Fruit fly (Drosophila melanogaster) whole organism, embryonic: ENCODE results near the gene Gdi.

ENCODE experiments used
- ATbp ChIP-seq: fragments of 200-800 bp; sonication (Bioruptor generic); optimal IDR thresholded peaks from 2 replicates; lab custom pipeline; 2017; ENCODE audit warnings: missing biosample characterization, mild to moderate bottlenecking, missing genetic modification characterization, missing genetic modification reagents
- Abd-B ChIP-seq: fragments of 200-800 bp; sonication (Bioruptor generic); optimal IDR thresholded peaks from 2 replicates; lab custom pipeline; 2018; ENCODE audit warnings: missing biosample characterization, mild to moderate bottlenecking, missing genetic modification characterization, moderate library complexity
- Ada2b ChIP-seq: fragments of 200-800 bp; sonication (Bioruptor generic); IDR thresholded peaks from 2 replicates; pipeline ENCODE4 v1.3.6; 2022; ENCODE audit warnings: missing biosample characterization, missing genetic modification characterization
- B-H1 ChIP-seq: fragments of 200-800 bp; sonication (Bioruptor generic); IDR thresholded peaks from 3 replicates; pipeline ENCODE4 v1.3.6; 2022; ENCODE audit warnings: missing biosample characterization, missing genetic modification characterization
- CG10565 ChIP-seq: fragments of 200-800 bp; sonication (Bioruptor generic); optimal IDR thresholded peaks from 3 replicates; lab custom pipeline; 2016; ENCODE audit warnings: missing biosample characterization, mild to moderate bottlenecking, missing genetic modification characterization
- CG11398 ChIP-seq: fragments of 200-800 bp; sonication (Bioruptor generic); optimal IDR thresholded peaks from 2 replicates; lab custom pipeline; 2016; ENCODE audit warnings: missing biosample characterization, missing genetic modification characterization
- CG12155 ChIP-seq: fragments of 200-800 bp; sonication (Bioruptor generic); optimal IDR thresholded peaks from 3 replicates; lab custom pipeline; 2016; ENCODE audit warnings: missing biosample characterization, missing genetic modification characterization
- CG12299 ChIP-seq: fragments of 200-800 bp; sonication (Bioruptor generic); optimal IDR thresholded peaks from 2 replicates; lab custom pipeline; 2018; ENCODE audit warnings: missing biosample characterization, mild to moderate bottlenecking, missing genetic modification characterization
- CG12744 ChIP-seq: fragments of 200-800 bp; sonication (Bioruptor generic); optimal IDR thresholded peaks from 2 replicates; lab custom pipeline; 2016; ENCODE audit warnings: missing biosample characterization, missing genetic modification characterization
- CG14050 ChIP-seq: fragments of 200-800 bp; sonication (Bioruptor generic); IDR thresholded peaks from 3 replicates; pipeline ENCODE4 v1.3.6; 2022; ENCODE audit warnings: missing biosample characterization, missing genetic modification characterization
- CG16779 ChIP-seq: fragments of 200-800 bp; sonication (Bioruptor generic); IDR thresholded peaks from 2 replicates; pipeline ENCODE4 v1.3.6; 2022; ENCODE audit warnings: missing biosample characterization, missing genetic modification characterization
- CG16813 ChIP-seq: fragments of 200-800 bp; sonication (Bioruptor generic); IDR thresholded peaks from 3 replicates; pipeline ENCODE4 v1.3.6; 2022; ENCODE audit warnings: missing biosample characterization, missing genetic modification characterization; ENCODE audit not compliant: partially characterized antibody
- CG18011 ChIP-seq: fragments of 200-800 bp; sonication (Bioruptor generic); optimal IDR thresholded peaks from 2 replicates; lab custom pipeline; 2017; ENCODE audit warnings: missing biosample characterization, missing genetic modification characterization, mild to moderate bottlenecking, moderate library complexity, missing genotype
- CG2678 ChIP-seq: fragments of 200-800 bp; sonication (Bioruptor generic); optimal IDR thresholded peaks from 3 replicates; lab custom pipeline; 2019; ENCODE audit warnings: missing biosample characterization, mild to moderate bottlenecking, missing genetic modification characterization, moderate library complexity
- CG30020 ChIP-seq: fragments of 200-800 bp; optimal IDR thresholded peaks from 2 replicates; lab custom pipeline; 2019; ENCODE audit warnings: missing biosample characterization, mild to moderate bottlenecking, missing genetic modification characterization, moderate library complexity
- CG30403 ChIP-seq: fragments of 200-800 bp; sonication (Bioruptor generic); optimal IDR thresholded peaks from 3 replicates; lab custom pipeline; 2016; ENCODE audit warnings: missing biosample characterization, missing genetic modification characterization
- CG30431 ChIP-seq: fragments of 200-800 bp; sonication (Bioruptor generic); optimal IDR thresholded peaks from 2 replicates; lab custom pipeline; 2017; ENCODE audit warnings: missing biosample characterization, missing genetic modification characterization
- CG31441 ChIP-seq: fragments of 200-800 bp; sonication (Bioruptor generic); IDR thresholded peaks from 2 replicates; pipeline ENCODE4 v1.3.6; 2022; ENCODE audit warnings: missing biosample characterization, missing genetic modification characterization
- CG32767 ChIP-seq: fragments of 200-800 bp; sonication (Bioruptor generic); IDR thresholded peaks from 2 replicates; pipeline ENCODE4 v1.3.6; 2022; ENCODE audit warnings: missing biosample characterization, missing genetic modification characterization
- CG42726 ChIP-seq: fragments of 200-800 bp; sonication (Bioruptor generic); IDR thresholded peaks from 2 replicates; pipeline ENCODE4 v1.3.6; 2022; ENCODE audit warnings: missing biosample characterization, missing genetic modification characterization; ENCODE audit not compliant: partially characterized antibody
- CG6654 ChIP-seq: fragments of 200-800 bp; sonication (Bioruptor generic); optimal IDR thresholded peaks from 2 replicates; lab custom pipeline; 2017; ENCODE audit warnings: missing biosample characterization, mild to moderate bottlenecking, missing genetic modification characterization
- CG7839 ChIP-seq: fragments of 200-800 bp; sonication (Bioruptor generic); optimal IDR thresholded peaks from 3 replicates; lab custom pipeline; 2018; ENCODE audit warnings: missing biosample characterization, mild to moderate bottlenecking, missing genetic modification characterization, moderate library complexity
- CG9215 ChIP-seq: fragments of 200-800 bp; sonication (Bioruptor generic); IDR thresholded peaks from 2 replicates; pipeline ENCODE4 v1.3.6; 2022; ENCODE audit warnings: missing biosample characterization, missing genetic modification characterization
- D19A ChIP-seq: fragments of 200-800 bp; optimal IDR thresholded peaks from 3 replicates; lab custom pipeline; 2019; ENCODE audit warnings: missing biosample characterization, mild to moderate bottlenecking, missing genetic modification characterization, moderate library complexity
- Dip3 ChIP-seq: fragments of 200-800 bp; sonication (Bioruptor generic); optimal IDR thresholded peaks from 3 replicates; lab custom pipeline; 2016; ENCODE audit warnings: missing biosample characterization, missing genetic modification characterization
- Drgx ChIP-seq: fragments of 200-800 bp; sonication (Bioruptor generic); IDR thresholded peaks from 2 replicates; pipeline ENCODE4 v1.3.6; 2022; ENCODE audit warnings: missing biosample characterization, missing genetic modification characterization
- Hand ChIP-seq: fragments of 200-800 bp; sonication (Bioruptor generic); optimal IDR thresholded peaks from 2 replicates; lab custom pipeline; 2017; ENCODE audit warnings: mild to moderate bottlenecking, missing biosample characterization, missing genetic modification reagents, missing genetic modification characterization
- Jarid2 ChIP-seq: fragments of 200-800 bp; sonication (Bioruptor generic); optimal IDR thresholded peaks from 3 replicates; lab custom pipeline; 2017; ENCODE audit warnings: mild to moderate bottlenecking, missing biosample characterization, missing genetic modification reagents, missing genetic modification characterization
- Lpt ChIP-seq: fragments of >200 bp; optimal IDR thresholded peaks from 2 replicates; lab custom pipeline; 2018; ENCODE audit warnings: missing biosample characterization, missing genetic modification characterization
- Med ChIP-seq: fragments of 200-800 bp; sonication (Bioruptor generic); peaks from one replicate; lab custom pipeline; 2016; ENCODE audit warnings: missing biosample characterization, missing genetic modification characterization, mild to moderate bottlenecking, inconsistent platforms, moderate library complexity
- Mrtf ChIP-seq: fragments of 200-800 bp; sonication (Bioruptor generic); IDR thresholded peaks from 3 replicates; pipeline ENCODE4 v1.3.6; 2022; ENCODE audit warnings: missing biosample characterization, missing genetic modification characterization
- NC2β ChIP-seq: fragments of 200-800 bp; sonication (Bioruptor generic); optimal IDR thresholded peaks from 2 replicates; lab custom pipeline; 2016; ENCODE audit warnings: missing biosample characterization, missing genetic modification characterization
- Opbp ChIP-seq: fragments of 200-800 bp; sonication (Bioruptor generic); IDR thresholded peaks from 3 replicates; pipeline ENCODE4 v1.3.6; 2022; ENCODE audit warnings: missing biosample characterization, missing genetic modification characterization; ENCODE audit not compliant: partially characterized antibody
- Ravus ChIP-seq: fragments of 200-800 bp; sonication (Bioruptor generic); IDR thresholded peaks from 2 replicates; pipeline ENCODE4 v1.3.6; 2022; ENCODE audit warnings: missing biosample characterization, missing genetic modification characterization
- Xrp1 ChIP-seq: fragments of 200-800 bp; sonication (Bioruptor generic); IDR thresholded peaks from 2 replicates; pipeline ENCODE4 v1.3.6; 2022; ENCODE audit warnings: missing biosample characterization, missing genetic modification characterization
- bab2 ChIP-seq: fragments of 200-800 bp; sonication (Bioruptor generic); optimal IDR thresholded peaks from 2 replicates; lab custom pipeline; 2016; ENCODE audit warnings: missing biosample characterization, missing genetic modification characterization
- caup ChIP-seq: fragments of 200-800 bp; sonication (Bioruptor generic); optimal IDR thresholded peaks from 3 replicates; lab custom pipeline; 2017; ENCODE audit warnings: missing biosample characterization, mild to moderate bottlenecking, missing genetic modification characterization, moderate library complexity; ENCODE audit not compliant: severe bottlenecking
- dan ChIP-seq: fragments of 200-800 bp; sonication (Bioruptor generic); IDR thresholded peaks from 2 replicates; pipeline ENCODE4 v1.3.6; 2022; ENCODE audit warnings: missing biosample characterization, missing genetic modification characterization
- ham ChIP-seq: fragments of 200-800 bp; sonication (Bioruptor generic); IDR thresholded peaks from 2 replicates; pipeline ENCODE4 v1.3.6; 2022; ENCODE audit warnings: missing biosample characterization, missing genetic modification characterization
- hb ChIP-seq: fragments of 200-800 bp; sonication (Bioruptor generic); IDR thresholded peaks from 3 replicates; pipeline ENCODE4 v1.3.6; 2022; ENCODE audit warnings: missing biosample characterization, missing genetic modification characterization; ENCODE audit not compliant: partially characterized antibody
- ind ChIP-seq: fragments of 200-800 bp; sonication (Bioruptor generic); optimal IDR thresholded peaks from 3 replicates; lab custom pipeline; 2016; ENCODE audit warnings: missing biosample characterization, missing genetic modification characterization
- lmd ChIP-seq: fragments of 200-800 bp; sonication (Bioruptor generic); IDR thresholded peaks from 2 replicates; pipeline ENCODE4 v1.3.6; 2022; ENCODE audit warnings: missing biosample characterization, missing genetic modification characterization
- lola ChIP-seq, 3 experiments: fragments of >200 bp in 2 of 3; fragments of 200-800 bp in 1 of 3; sonication (Bioruptor generic) in 1 of 3; optimal IDR thresholded peaks; 2 replicates each; lab custom pipeline; 2017 to 2019; ENCODE audit warnings: missing biosample characterization in 3 of 3, missing genetic modification characterization in 3 of 3, mild to moderate bottlenecking in 1 of 3, moderate library complexity in 1 of 3
- mam ChIP-seq: fragments of 200-800 bp; sonication (Bioruptor generic); optimal IDR thresholded peaks from 3 replicates; lab custom pipeline; 2016; ENCODE audit warnings: missing biosample characterization, missing genetic modification characterization
- pita ChIP-seq: fragments of 200-800 bp; sonication (Bioruptor generic); optimal IDR thresholded peaks from 2 replicates; lab custom pipeline; 2017; ENCODE audit warnings: missing biosample characterization, mild to moderate bottlenecking, missing genetic modification characterization
- prd ChIP-seq, 3 experiments: fragments of >200 bp in 2 of 3; fragments of 200-800 bp in 1 of 3; sonication (Bioruptor generic) in 1 of 3; optimal IDR thresholded peaks in 2 of 3; IDR thresholded peaks in 1 of 3; 2 replicates in 2 of 3; 3 replicates in 1 of 3; pipeline versions ENCODE4 v1.3.6 to Lab custom; 2017 to 2022; ENCODE audit warnings: missing biosample characterization in 1 of 3, missing genetic modification characterization in 1 of 3
- ranshi ChIP-seq: fragments of 200-800 bp; sonication (Bioruptor generic); IDR thresholded peaks from 2 replicates; pipeline ENCODE4 v1.3.6; 2022; ENCODE audit warnings: missing biosample characterization, missing genetic modification characterization
- salm ChIP-seq: fragments of 200-800 bp; sonication (Bioruptor generic); optimal IDR thresholded peaks from 2 replicates; lab custom pipeline; 2018; ENCODE audit warnings: missing biosample characterization, mild to moderate bottlenecking, missing genetic modification characterization
- sr ChIP-seq: fragments of 200-800 bp; sonication (Bioruptor generic); IDR thresholded peaks from 3 replicates; pipeline ENCODE4 v1.3.6; 2022; ENCODE audit warnings: missing biosample characterization, missing genetic modification characterization
- vfl ChIP-seq: fragments of 200-800 bp; sonication (Bioruptor generic); optimal IDR thresholded peaks from 2 replicates; lab custom pipeline; 2016; ENCODE audit warnings: missing biosample characterization, missing genetic modification characterization

Gene Gdi

DNA sequence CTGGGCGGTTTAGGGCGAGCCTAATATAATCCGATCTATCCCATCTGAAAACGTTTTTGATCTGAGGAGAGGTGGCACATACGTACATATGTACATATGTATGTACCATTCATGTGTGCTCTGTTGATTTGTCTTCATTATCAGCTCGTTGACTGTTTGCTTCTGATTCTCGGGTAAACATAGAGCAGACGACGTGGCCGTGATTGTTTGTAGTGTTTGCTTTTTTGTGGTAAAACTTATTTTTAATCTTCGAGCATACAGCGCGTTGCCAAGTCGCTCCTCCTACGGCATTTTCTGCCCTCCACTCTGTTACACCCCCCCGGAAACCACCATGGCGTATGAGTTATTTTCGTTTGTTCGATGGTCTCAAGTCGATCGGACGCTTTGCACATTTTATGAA is 31.0 kb upstream of the Gdi start (continued):
- TF ChIP-seq hb (GFP tag; lab: Robert Waterston, UW) (no peak), CG42726 (GFP tag; lab: Robert Waterston, UW) (no peak), CG16779 (peak; percentile 66), caup (GFP tag; lab: Kevin White, UChicago) (peak; percentile 92), CG18011 (GFP tag; lab: Kevin White, UChicago) (peak; percentile 73), Opbp (no peak), Xrp1 (peak; percentile 94), ATbp (peak; percentile 97), Abd-B (GFP tag; lab: Kevin White, UChicago) (no peak), CG2678 (peak; percentile 91), dan (GFP tag; lab: Robert Waterston, UW) (no peak), bab2 (peak; percentile 93), Hand (peak; percentile 69), CG12299 (tag; lab: Kevin White, UChicago) (peak; percentile 92), CG12744 (GFP tag; lab: Kevin White, UChicago) (peak; percentile 90), B-H1 (peak; percentile 59; the same call in 1 of the 3 replicates), Dip3 (peak; percentile 53), D19A (tag; lab: Kevin White, UChicago) (peak; percentile 74), CG16813 (GFP tag; lab: Robert Waterston, UW) (no peak), Jarid2 (GFP tag; lab: Kevin White, UChicago) (peak; percentile 79), pita (GFP tag; lab: Kevin White, UChicago) (no peak), CG9215 (GFP tag; lab: Robert Waterston, UW) (no peak), salm (tag; lab: Kevin White, UChicago) (peak; percentile 82), CG30431 (GFP tag; lab: Kevin White, UChicago) (peak; percentile 58), CG32767 (GFP tag; lab: Robert Waterston, UW) (peak; percentile 82), CG30020 (no peak), CG11398 (GFP tag; lab: Kevin White, UChicago) (peak; percentile 95), CG10565 (peak; percentile 8), CG31441 (GFP tag; lab: Robert Waterston, UW) (peak; percentile 84), Ada2b (GFP tag; lab: Robert Waterston, UW) (peak; percentile 36; the same call in 1 of the 2 replicates), ind (GFP tag; lab: Kevin White, UChicago) (peak; percentile 26), CG12155 (GFP tag; lab: Kevin White, UChicago) (peak; percentile 45), vfl (GFP tag; lab: Kevin White, UChicago) (peak; percentile 31), ham (GFP tag; lab: Robert Waterston, UW) (peak; percentile 6; the same call in 1 of the 2 replicates), lola (GFP tag; optimal IDR thresholded peaks at IDR 0.05; lab: Kevin White, UChicago) (peak in 1 of 3 experiments; percentile 82), Ravus (GFP tag; lab: Robert Waterston, UW) (no peak), prd (optimal IDR thresholded peaks at IDR 0.05; lab: Kevin White, UChicago) (no peak), prd (GFP tag; IDR thresholded peaks at IDR 0.05; lab: Robert Waterston, UW) (peak; percentile 65; the same call in 2 of the 3 replicates), CG7839 (tag; lab: Kevin White, UChicago) (peak; percentile 52), Med (peak; percentile 97), CG30403 (GFP tag; lab: Kevin White, UChicago) (peak; percentile 58), CG6654 (GFP tag; lab: Kevin White, UChicago) (peak; percentile 20), Mrtf (peak; percentile 74; the same call in 2 of the 3 replicates), Lpt (GFP tag; lab: Kevin White, UChicago) (no peak), lmd (GFP tag; lab: Robert Waterston, UW) (peak; percentile 40; the same call in 1 of the 2 replicates), NC2β (peak; percentile 91), Drgx (peak; percentile 35; the same call in 1 of the 2 replicates), mam (GFP tag; lab: Kevin White, UChicago) (peak; percentile 51), CG14050 (GFP tag; lab: Robert Waterston, UW) (peak; percentile 76), sr (peak; percentile 94), ranshi (GFP tag; lab: Robert Waterston, UW) (peak; percentile 80; the same call in 1 of the 2 replicates)
